Worm (Caenorhabditis elegans) whole organism, L1 larva: ENCODE results near the gene serp-1.2.

ENCODE experiments used
- ama-1 ChIP-seq: fragments of 150-350 bp; optimal IDR thresholded peaks from 2 replicates; lab custom pipeline; 2014
- lin-13 ChIP-seq: fragments of 150-350 bp; optimal IDR thresholded peaks from 2 replicates; lab custom pipeline; 2014; ENCODE audit warnings: missing biosample characterization, missing genetic modification reagents, missing genetic modification characterization

DNA sequence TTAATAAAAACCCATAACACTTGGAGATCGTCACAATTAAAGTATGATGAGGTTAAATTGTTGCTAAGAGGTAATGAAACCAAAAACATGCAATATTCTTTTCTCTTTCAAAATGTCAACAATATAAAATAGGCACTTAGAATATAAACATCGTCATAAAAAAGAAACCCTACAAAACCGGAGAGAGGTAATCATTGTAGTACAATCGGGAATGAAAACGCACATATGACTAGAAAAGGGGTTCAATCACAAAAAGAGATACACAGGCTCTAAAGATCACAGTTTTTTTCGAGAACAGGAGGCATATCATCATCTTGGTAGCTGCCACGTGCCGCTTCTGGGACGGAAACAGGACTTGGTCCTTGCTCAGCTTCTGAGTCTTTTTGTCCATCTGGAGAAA lies 1.0 kb downstream of the serp-1.2 start:
- no peak for TF ChIP-seq lin-13 (GFP tag; lab: Kevin White, UChicago)
- TF ChIP-seq ama-1 (lab: Kevin White, UChicago), result no peak
